Worm (Caenorhabditis elegans): ENCODE measurements around the gene Y45G5AL.1.

ce11 chrV:4112516-4112915 lies 31.8 kb upstream of the Y45G5AL.1 start, which contains the start of gene srw-134:
- TF ChIP-seq hlh-30 (tag; optimal IDR thresholded peaks at IDR 0.05; ENCODE audit: insufficient read depth), result no peak
- TF ChIP-seq gmeb-2 (tag; optimal IDR thresholded peaks at IDR 0.05), result no peak

Data from whole organism, late embryonic.